Worm (Caenorhabditis elegans) whole organism, young adult: ENCODE data around the gene K02H11.9.

ENCODE experiments used
- F10E7.11 ChIP-seq: sonication (generic microtip); optimal IDR thresholded peaks from 2 replicates; lab custom pipeline; 2017; ENCODE audit warnings: mild to moderate bottlenecking, missing genetic modification characterization, moderate library complexity, missing compliant biosample characterization
- aptf-3 ChIP-seq: fragments of 200-800 bp; sonication (Bioruptor generic); IDR thresholded peaks from 2 replicates; pipeline ENCODE4 v1.3.6; 2022; ENCODE audit warnings: missing genetic modification characterization, missing compliant biosample characterization
- ceh-27 ChIP-seq: fragments of 200-800 bp; sonication (Bioruptor generic); optimal IDR thresholded peaks from 2 replicates; lab custom pipeline; 2018; ENCODE audit warnings: mild to moderate bottlenecking, missing genetic modification characterization, moderate library complexity, missing compliant biosample characterization
- ceh-58 ChIP-seq: fragments of 200-800 bp; sonication (Bioruptor generic); IDR thresholded peaks from 2 replicates; pipeline ENCODE4 v1.3.6; 2022; ENCODE audit warnings: missing genetic modification characterization, missing compliant biosample characterization
- egl-18 ChIP-seq: fragments of 200-800 bp; sonication (Bioruptor generic); IDR thresholded peaks from 2 replicates; pipeline ENCODE4 v1.3.6; 2022; ENCODE audit warnings: missing genetic modification reagents, missing genetic modification characterization, missing compliant biosample characterization
- egl-44 ChIP-seq: fragments of 200-800 bp; sonication (Bioruptor generic); IDR thresholded peaks from 2 replicates; pipeline ENCODE4 v1.3.6; 2022; ENCODE audit warnings: missing genetic modification reagents, missing genetic modification characterization, missing compliant biosample characterization
- hsf-1 ChIP-seq: fragments of 200-800 bp; sonication (Bioruptor generic); IDR thresholded peaks from 2 replicates; pipeline ENCODE4 v1.3.6; 2022; ENCODE audit warnings: missing genetic modification reagents, missing genetic modification characterization, missing compliant biosample characterization
- lsl-1 ChIP-seq: fragments of 200-800 bp; sonication (Bioruptor generic); optimal IDR thresholded peaks from 2 replicates; lab custom pipeline; 2018; ENCODE audit warnings: mild to moderate bottlenecking, missing genetic modification characterization, moderate library complexity, missing compliant biosample characterization
- nhr-80 ChIP-seq: sonication (generic microtip); optimal IDR thresholded peaks from 2 replicates; lab custom pipeline; 2016; ENCODE audit warnings: missing genetic modification characterization, missing compliant biosample characterization
- pbrm-1 ChIP-seq: fragments of 200-800 bp; sonication (Bioruptor generic); IDR thresholded peaks from 2 replicates; pipeline ENCODE4 v1.3.6; 2022; ENCODE audit warnings: missing genetic modification reagents, missing genetic modification characterization, missing compliant biosample characterization
- pha-4 ChIP-seq: fragments of 150-350 bp; sonication (generic microtip); optimal IDR thresholded peaks from 2 replicates; lab custom pipeline; 2014; ENCODE audit warnings: missing biosample characterization, missing genetic modification reagents, missing genetic modification characterization
- snpc-1.3 ChIP-seq: sonication (generic microtip); optimal IDR thresholded peaks from 2 replicates; lab custom pipeline; 2017; ENCODE audit warnings: missing genetic modification characterization, mild to moderate bottlenecking, missing compliant biosample characterization, antibody characterized with exemption, moderate library complexity, missing genotype, missing genetic modification reagents; ENCODE audit not compliant: insufficient read depth
- snpc-3.4 ChIP-seq: sonication (generic microtip); optimal IDR thresholded peaks from 2 replicates; lab custom pipeline; 2017; ENCODE audit warnings: missing genetic modification characterization, mild to moderate bottlenecking, missing compliant biosample characterization, antibody characterized with exemption, moderate library complexity, missing genotype, missing genetic modification reagents

DNA sequence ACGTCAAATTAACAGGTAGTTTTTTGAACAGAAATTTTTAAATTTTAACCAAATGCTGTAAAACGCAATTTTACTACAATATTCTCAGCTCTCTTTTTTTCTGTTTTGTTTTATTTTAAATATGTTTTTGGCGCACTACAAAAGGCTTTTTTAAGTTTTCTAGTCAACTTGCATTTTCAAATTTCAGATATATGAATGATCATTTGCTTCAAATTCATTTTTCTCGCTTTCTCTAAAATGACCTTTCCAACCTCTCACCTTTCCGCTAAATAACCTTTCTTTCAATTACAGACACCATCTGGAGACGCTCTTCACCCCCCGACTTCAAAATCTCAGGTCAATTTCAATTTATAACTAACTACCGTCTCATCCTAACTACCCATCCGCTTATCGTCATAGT is 29.9 kb upstream of the K02H11.9 start, which contains the start of gene cdc-25.2:
- TF ChIP-seq lsl-1 (GFP tag; lab: Kevin White, UChicago) (no peak), egl-44 (GFP tag; lab: Robert Waterston, UW) (no peak), F10E7.11 (tag; lab: Kevin White, UChicago) (no peak), snpc-1.3 (tag; lab: Kevin White, UChicago) (no peak), nhr-80 (tag; lab: Kevin White, UChicago) (no peak), ceh-58 (no peak), hsf-1 (GFP tag; lab: Robert Waterston, UW) (no peak), pbrm-1 (GFP tag; lab: Robert Waterston, UW) (no peak), ceh-27 (no peak), snpc-3.4 (tag; lab: Kevin White, UChicago) (no peak), pha-4 (tag; lab: Kevin White, UChicago) (no peak), aptf-3 (GFP tag; lab: Robert Waterston, UW) (no peak), egl-18 (GFP tag; lab: Robert Waterston, UW) (no peak)
